Worm (Caenorhabditis elegans) whole organism, midembryonic: Measurements from ENCODE around the gene T19C3.7.

Experiments used
- flt-1 ChIP-seq: fragments of 200-800 bp; sonication (Bioruptor generic); IDR thresholded peaks from 2 replicates; pipeline ENCODE4 v1.3.6; 2022; ENCODE audit warnings: missing genetic modification characterization, missing compliant biosample characterization
- med-1 ChIP-seq: sonication (generic microtip); optimal IDR thresholded peaks from 2 replicates; lab custom pipeline; 2017; ENCODE audit warnings: missing genetic modification characterization, mild to moderate bottlenecking, missing compliant biosample characterization, antibody characterized with exemption, missing genetic modification reagents; ENCODE audit not compliant: insufficient read depth
- ref-1 ChIP-seq: fragments of 200-800 bp; sonication (Bioruptor generic); conservative IDR thresholded peaks from 2 replicates; pipeline ENCODE4 v1.3.6; 2022; ENCODE audit warnings: missing genetic modification reagents, missing genetic modification characterization, missing compliant biosample characterization

DNA sequence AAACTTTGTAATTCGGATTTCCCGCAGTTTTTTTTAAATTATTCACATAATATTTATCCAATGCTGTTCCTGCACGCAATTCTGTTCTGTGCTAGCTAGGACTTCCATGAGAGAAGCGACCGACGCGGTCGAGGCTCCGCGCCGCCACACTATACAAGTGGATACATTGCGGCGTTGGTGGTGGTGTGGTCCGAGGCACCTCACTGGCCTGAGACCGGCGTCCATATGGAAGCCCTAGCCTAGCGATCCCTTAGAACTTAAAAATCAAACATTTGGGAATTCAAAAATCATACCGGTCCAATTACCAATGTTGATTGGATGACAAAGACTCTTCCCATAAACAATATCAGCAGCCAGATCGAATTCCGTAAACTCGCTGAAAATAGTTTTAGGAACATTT is 9.9 kb downstream of the T19C3.7 start:
- TF ChIP-seq flt-1 (GFP tag; lab: Robert Waterston, UW) (no peak), med-1 (GFP tag; lab: Kevin White, UChicago) (no peak), ref-1 (GFP tag; lab: Robert Waterston, UW) (no peak)
